Fruit fly (Drosophila melanogaster) whole organism, embryonic: Measurements from ENCODE around the gene CG43062.

Source experiments
- Aef1 ChIP-seq: fragments of 200-800 bp; sonication (Bioruptor generic); IDR thresholded peaks from 3 replicates; pipeline ENCODE4 v1.3.6; 2022; ENCODE audit warnings: missing biosample characterization, missing genetic modification characterization
- Atf3 ChIP-seq: fragments of 200-800 bp; sonication (Bioruptor generic); optimal IDR thresholded peaks from 3 replicates; lab custom pipeline; 2016; ENCODE audit warnings: missing biosample characterization, missing genetic modification characterization
- CG1024 ChIP-seq: fragments of 200-800 bp; sonication (Bioruptor generic); IDR thresholded peaks from 2 replicates; pipeline ENCODE4 v1.3.6; 2022; ENCODE audit warnings: missing biosample characterization, missing genetic modification characterization
- CG10274 ChIP-seq: fragments of 200-800 bp; sonication (Bioruptor generic); optimal IDR thresholded peaks from 3 replicates; lab custom pipeline; 2017; ENCODE audit warnings: missing biosample characterization, mild to moderate bottlenecking, missing genetic modification characterization
- CG10565 ChIP-seq: fragments of 200-800 bp; sonication (Bioruptor generic); optimal IDR thresholded peaks from 3 replicates; lab custom pipeline; 2016; ENCODE audit warnings: missing biosample characterization, mild to moderate bottlenecking, missing genetic modification characterization
- CG11695 ChIP-seq: fragments of 200-800 bp; sonication (Bioruptor generic); IDR thresholded peaks from 3 replicates; pipeline ENCODE4 v1.3.6; 2022; ENCODE audit warnings: missing biosample characterization, missing genetic modification characterization
- CG12299 ChIP-seq: fragments of 200-800 bp; sonication (Bioruptor generic); optimal IDR thresholded peaks from 2 replicates; lab custom pipeline; 2018; ENCODE audit warnings: missing biosample characterization, mild to moderate bottlenecking, missing genetic modification characterization
- CG13624 ChIP-seq: fragments of 200-800 bp; sonication (Bioruptor generic); optimal IDR thresholded peaks from 2 replicates; lab custom pipeline; 2016; ENCODE audit warnings: missing biosample characterization, missing genetic modification characterization
- CG14667 ChIP-seq: fragments of 200-800 bp; sonication (Bioruptor generic); IDR thresholded peaks from 2 replicates; pipeline ENCODE4 v1.3.6; 2022; ENCODE audit warnings: missing biosample characterization, missing genetic modification characterization
- CG15011 ChIP-seq: fragments of 200-800 bp; sonication (Bioruptor generic); optimal IDR thresholded peaks from 3 replicates; lab custom pipeline; 2018; ENCODE audit warnings: missing biosample characterization, mild to moderate bottlenecking, missing genetic modification characterization
- CG1603 ChIP-seq: fragments of 200-800 bp; sonication (Bioruptor generic); optimal IDR thresholded peaks from 2 replicates; lab custom pipeline; 2019; ENCODE audit warnings: missing biosample characterization, mild to moderate bottlenecking, missing genetic modification characterization, moderate library complexity
- CG17385 ChIP-seq: fragments of 200-800 bp; sonication (Bioruptor generic); optimal IDR thresholded peaks from 3 replicates; lab custom pipeline; 2018; ENCODE audit warnings: missing biosample characterization, mild to moderate bottlenecking, missing genetic modification characterization
- CG18619 ChIP-seq: fragments of 200-800 bp; sonication (Bioruptor generic); optimal IDR thresholded peaks from 3 replicates; lab custom pipeline; 2017; ENCODE audit warnings: missing biosample characterization, mild to moderate bottlenecking, missing genetic modification characterization
- CG18764 ChIP-seq: fragments of 200-800 bp; sonication (Bioruptor generic); optimal IDR thresholded peaks from 3 replicates; lab custom pipeline; 2016; ENCODE audit warnings: missing biosample characterization, missing genetic modification characterization
- CG4820 ChIP-seq: fragments of 200-800 bp; sonication (Bioruptor generic); optimal IDR thresholded peaks from 3 replicates; lab custom pipeline; 2016; ENCODE audit warnings: missing biosample characterization, missing genetic modification characterization
- CG5180 ChIP-seq: fragments of 200-800 bp; sonication (Bioruptor generic); optimal IDR thresholded peaks from 3 replicates; lab custom pipeline; 2017; ENCODE audit warnings: missing biosample characterization, missing genetic modification characterization, mild to moderate bottlenecking, moderate library complexity, missing genetic modification reagents
- CG6654 ChIP-seq: fragments of 200-800 bp; sonication (Bioruptor generic); optimal IDR thresholded peaks from 2 replicates; lab custom pipeline; 2017; ENCODE audit warnings: missing biosample characterization, mild to moderate bottlenecking, missing genetic modification characterization
- CG8089 ChIP-seq: fragments of 200-800 bp; sonication (Bioruptor generic); optimal IDR thresholded peaks from 3 replicates; lab custom pipeline; 2016; ENCODE audit warnings: missing biosample characterization, missing genetic modification characterization
- CG9215 ChIP-seq: fragments of 200-800 bp; sonication (Bioruptor generic); IDR thresholded peaks from 2 replicates; pipeline ENCODE4 v1.3.6; 2022; ENCODE audit warnings: missing biosample characterization, missing genetic modification characterization
- CG9876 ChIP-seq: fragments of 200-800 bp; sonication (Bioruptor generic); optimal IDR thresholded peaks from 2 replicates; lab custom pipeline; 2016; ENCODE audit warnings: missing biosample characterization, missing genetic modification characterization
- Dll ChIP-seq: fragments of 200-800 bp; sonication (Bioruptor generic); IDR thresholded peaks from 4 replicates; pipeline ENCODE4 v1.3.6; 2022; ENCODE audit warnings: missing biosample characterization, missing genetic modification characterization; ENCODE audit not compliant: partially characterized antibody
- Doc2 ChIP-seq: fragments of 200-800 bp; sonication (Bioruptor generic); IDR thresholded peaks from 2 replicates; pipeline ENCODE4 v1.3.6; 2022; ENCODE audit warnings: missing biosample characterization, missing genetic modification characterization
- E2f2 ChIP-seq: fragments of 200-800 bp; sonication (Bioruptor generic); IDR thresholded peaks from 2 replicates; pipeline ENCODE4 v1.3.6; 2022; ENCODE audit warnings: missing biosample characterization, missing genetic modification characterization
- Fer2 ChIP-seq: fragments of 200-800 bp; sonication (Bioruptor generic); optimal IDR thresholded peaks from 2 replicates; lab custom pipeline; 2018; ENCODE audit warnings: missing biosample characterization, mild to moderate bottlenecking, missing genetic modification characterization, moderate library complexity
- HmgZ ChIP-seq: fragments of 200-800 bp; sonication (Bioruptor generic); optimal IDR thresholded peaks from 2 replicates; lab custom pipeline; 2018; ENCODE audit warnings: missing biosample characterization, mild to moderate bottlenecking, missing genetic modification characterization
- NFAT ChIP-seq: fragments of 200-800 bp; sonication (Bioruptor generic); IDR thresholded peaks from 2 replicates; pipeline ENCODE4 v1.3.6; 2022; ENCODE audit warnings: missing biosample characterization, missing genetic modification characterization
- Poxn ChIP-seq: fragments of 200-800 bp; sonication (Bioruptor generic); IDR thresholded peaks from 2 replicates; pipeline ENCODE4 v1.3.6; 2022; ENCODE audit warnings: missing biosample characterization, missing genetic modification characterization
- Ptx1 ChIP-seq: fragments of 200-800 bp; sonication (Bioruptor generic); IDR thresholded peaks from 2 replicates; pipeline ENCODE4 v1.3.6; 2022; ENCODE audit warnings: missing biosample characterization, missing genetic modification characterization
- Scr ChIP-seq: fragments of 200-800 bp; sonication (Bioruptor generic); IDR thresholded peaks from 2 replicates; pipeline ENCODE4 v1.3.6; 2022; ENCODE audit warnings: missing biosample characterization, missing genetic modification characterization; ENCODE audit not compliant: partially characterized antibody
- Sin3A ChIP-seq: fragments of >200 bp; optimal IDR thresholded peaks from 2 replicates; lab custom pipeline; 2018
- YL-1 ChIP-seq: fragments of 200-800 bp; sonication (Bioruptor generic); optimal IDR thresholded peaks from 3 replicates; lab custom pipeline; 2017; ENCODE audit warnings: missing biosample characterization, mild to moderate bottlenecking, missing genetic modification characterization
- ash1 ChIP-seq: fragments of 200-800 bp; sonication (Bioruptor generic); optimal IDR thresholded peaks from 2 replicates; lab custom pipeline; 2018; ENCODE audit warnings: missing biosample characterization, mild to moderate bottlenecking, missing genetic modification characterization
- chn ChIP-seq: fragments of 200-800 bp; sonication (Bioruptor generic); optimal IDR thresholded peaks from 2 replicates; lab custom pipeline; 2016; ENCODE audit warnings: missing biosample characterization, missing genetic modification characterization
- cwo ChIP-seq: fragments of 200-800 bp; sonication (Bioruptor generic); optimal IDR thresholded peaks from 3 replicates; lab custom pipeline; 2017; ENCODE audit warnings: missing biosample characterization, missing genetic modification characterization, mild to moderate bottlenecking, moderate library complexity, missing genetic modification reagents
- eve ChIP-seq, 2 experiments: fragments of >200 bp; optimal IDR thresholded peaks; 2 replicates each; lab custom pipeline; 2017; ENCODE audit warnings: missing biosample characterization in 2 of 2, missing genetic modification characterization in 2 of 2
- fd102C ChIP-seq: fragments of 200-800 bp; sonication (Bioruptor generic); optimal IDR thresholded peaks from 2 replicates; lab custom pipeline; 2018; ENCODE audit warnings: missing biosample characterization, mild to moderate bottlenecking, missing genetic modification characterization, moderate library complexity
- gem ChIP-seq: fragments of 200-800 bp; sonication (Bioruptor generic); optimal IDR thresholded peaks from 2 replicates; lab custom pipeline; 2019; ENCODE audit warnings: missing biosample characterization, mild to moderate bottlenecking, missing genetic modification characterization, moderate library complexity
- jumu ChIP-seq: fragments of 200-800 bp; sonication (Bioruptor generic); optimal IDR thresholded peaks from 3 replicates; lab custom pipeline; 2016; ENCODE audit warnings: missing biosample characterization, missing genetic modification characterization
- lab ChIP-seq: fragments of 200-800 bp; sonication (Bioruptor generic); optimal IDR thresholded peaks from 3 replicates; lab custom pipeline; 2017; ENCODE audit warnings: missing biosample characterization, missing genetic modification characterization, mild to moderate bottlenecking, moderate library complexity, missing genetic modification reagents
- nmo ChIP-seq: fragments of 200-800 bp; sonication (Bioruptor generic); optimal IDR thresholded peaks from 2 replicates; lab custom pipeline; 2018; ENCODE audit warnings: missing biosample characterization, mild to moderate bottlenecking, missing genetic modification characterization, moderate library complexity
- nom ChIP-seq: fragments of 200-800 bp; sonication (Bioruptor generic); optimal IDR thresholded peaks from 2 replicates; lab custom pipeline; 2017; ENCODE audit warnings: missing biosample characterization, missing genetic modification characterization, mild to moderate bottlenecking, moderate library complexity, missing genetic modification reagents
- pum ChIP-seq: fragments of 200-800 bp; sonication (Bioruptor generic); optimal IDR thresholded peaks from 2 replicates; lab custom pipeline; 2016; ENCODE audit warnings: missing biosample characterization, missing genetic modification characterization
- ranshi ChIP-seq: fragments of 200-800 bp; sonication (Bioruptor generic); IDR thresholded peaks from 2 replicates; pipeline ENCODE4 v1.3.6; 2022; ENCODE audit warnings: missing biosample characterization, missing genetic modification characterization
- sc ChIP-seq, 3 experiments: fragments of >200 bp in 2 of 3; fragments of 200-800 bp in 1 of 3; sonication (Bioruptor generic) in 1 of 3; optimal IDR thresholded peaks; 2 replicates in 2 of 3; 3 replicates in 1 of 3; lab custom pipeline; 2017; ENCODE audit warnings: mild to moderate bottlenecking in 1 of 3, missing biosample characterization in 1 of 3, missing genetic modification characterization in 1 of 3, missing genetic modification reagents in 1 of 3
- tgo ChIP-seq: fragments of 200-800 bp; sonication (Bioruptor generic); IDR thresholded peaks from 3 replicates; pipeline ENCODE4 v1.3.6; 2022; ENCODE audit warnings: missing biosample characterization, missing genetic modification characterization
- tin ChIP-seq: fragments of 200-800 bp; sonication (Bioruptor generic); optimal IDR thresholded peaks from 3 replicates; lab custom pipeline; 2016; ENCODE audit warnings: missing biosample characterization, missing genetic modification characterization
- vfl ChIP-seq: fragments of 200-800 bp; sonication (Bioruptor generic); optimal IDR thresholded peaks from 2 replicates; lab custom pipeline; 2016; ENCODE audit warnings: missing biosample characterization, missing genetic modification characterization
- wdn ChIP-seq: fragments of 200-800 bp; sonication (Bioruptor generic); IDR thresholded peaks from 2 replicates; pipeline ENCODE4 v1.3.6; 2022; ENCODE audit warnings: missing biosample characterization, missing genetic modification characterization
- zen2 ChIP-seq: fragments of 200-800 bp; sonication (Bioruptor generic); IDR thresholded peaks from 3 replicates; pipeline ENCODE4 v1.3.6; 2022; ENCODE audit warnings: missing biosample characterization, missing genetic modification characterization; ENCODE audit not compliant: partially characterized antibody

CG43062 gene

DNA sequence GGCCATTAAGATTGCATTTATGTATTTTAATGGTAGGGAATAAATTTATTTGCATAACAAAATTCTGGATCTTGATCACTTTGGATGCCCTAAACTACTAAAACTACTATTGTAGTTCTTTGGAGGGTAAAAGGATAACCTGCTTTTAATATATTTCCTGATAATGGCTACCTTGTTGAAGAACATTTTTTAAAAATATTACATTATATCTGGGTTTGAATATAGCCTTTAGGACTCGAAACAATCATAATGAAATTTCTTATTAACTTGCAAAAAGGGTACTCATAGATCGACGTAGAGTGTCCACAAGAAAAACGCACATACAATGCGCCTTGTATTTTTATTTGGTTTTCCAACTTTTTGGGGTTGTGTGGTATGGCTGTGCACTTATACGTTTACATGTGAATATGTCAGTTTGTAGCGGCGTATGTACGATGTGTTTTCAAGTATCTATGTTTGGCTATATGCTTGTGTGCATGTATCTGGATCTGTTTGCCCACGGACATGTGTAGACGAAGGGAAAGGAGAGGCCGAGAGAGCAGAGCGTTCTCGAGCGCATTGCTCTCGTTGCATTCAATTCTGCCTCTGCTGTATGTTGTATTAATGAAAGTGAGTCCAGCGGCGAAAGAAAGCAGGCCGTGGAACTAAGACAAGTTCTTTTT lies 29.4 kb downstream of the CG43062 start (continued):
- TF ChIP-seq Poxn (GFP tag; lab: Robert Waterston, UW): no peak
- TF ChIP-seq YL-1: no peak
- peak; percentile 10; the same call in 1 of the 2 replicates for TF ChIP-seq E2f2 (GFP tag; lab: Robert Waterston, UW)
- no peak for TF ChIP-seq zen2 (GFP tag; lab: Robert Waterston, UW)
- no peak for TF ChIP-seq Dll (GFP tag; lab: Robert Waterston, UW)
- TF ChIP-seq CG6654 (GFP tag; lab: Kevin White, UChicago): peak; percentile 41
- no peak for TF ChIP-seq CG9876 (GFP tag; lab: Kevin White, UChicago)
- peak; percentile 52; the same call in 2 of the 3 replicates for TF ChIP-seq tgo (GFP tag; lab: Robert Waterston, UW)
- TF ChIP-seq NFAT (GFP tag; lab: Robert Waterston, UW): no peak
- TF ChIP-seq Aef1: no peak
- TF ChIP-seq CG15011 (GFP tag; lab: Kevin White, UChicago): peak; percentile 46
- TF ChIP-seq fd102C: peak; percentile 42
- no peak for TF ChIP-seq HmgZ (tag; lab: Kevin White, UChicago)
- peak; percentile 4 for TF ChIP-seq CG12299 (tag; lab: Kevin White, UChicago)
- TF ChIP-seq CG1603 (tag; lab: Kevin White, UChicago): peak; percentile 64
- peak; percentile 29 for TF ChIP-seq CG10565 (GFP tag; lab: Kevin White, UChicago)
- no peak for TF ChIP-seq CG13624 (GFP tag; lab: Kevin White, UChicago)
- TF ChIP-seq Sin3A (lab: Kevin White, UChicago): no peak
- peak in 1 of 2 experiments; percentile 93 for TF ChIP-seq eve (GFP tag; optimal IDR thresholded peaks at IDR 0.05; lab: Kevin White, UChicago)
- peak; percentile 66 for TF ChIP-seq nom (GFP tag; lab: Kevin White, UChicago)
- peak; percentile 14 for TF ChIP-seq lab (GFP tag; lab: Kevin White, UChicago)
- TF ChIP-seq CG9215 (GFP tag; lab: Robert Waterston, UW): no peak
- TF ChIP-seq jumu (GFP tag; lab: Kevin White, UChicago): peak; percentile 28
- TF ChIP-seq CG5180: no peak
- 0 out of 2 replicates have a peak, but pooled peaks have one; percentile 23 for TF ChIP-seq wdn (GFP tag; lab: Robert Waterston, UW)
- TF ChIP-seq nmo (GFP tag; lab: Kevin White, UChicago): peak; percentile 95
- no peak for TF ChIP-seq cwo (GFP tag; lab: Kevin White, UChicago)
- no peak for TF ChIP-seq sc (optimal IDR thresholded peaks at IDR 0.05; lab: Kevin White, UChicago)
- TF ChIP-seq sc (GFP tag; optimal IDR thresholded peaks at IDR 0.05; lab: Kevin White, UChicago): peak; percentile 84
- peak; percentile 93 for TF ChIP-seq gem (tag; lab: Kevin White, UChicago)
- no peak for TF ChIP-seq Fer2 (tag; lab: Kevin White, UChicago)
- TF ChIP-seq CG18619: peak; percentile 63
- TF ChIP-seq CG17385 (GFP tag; lab: Kevin White, UChicago): peak; percentile 42
- peak; percentile 39 for TF ChIP-seq pum (GFP tag; lab: Kevin White, UChicago)
- 0 out of 2 replicates have a peak, but pooled peaks have one; percentile 26 for TF ChIP-seq CG1024 (GFP tag; lab: Robert Waterston, UW)
- no peak for TF ChIP-seq CG11695 (GFP tag; lab: Robert Waterston, UW)
- TF ChIP-seq Atf3 (GFP tag; lab: Kevin White, UChicago): peak; percentile 36
- peak; percentile 88 for TF ChIP-seq chn (GFP tag; lab: Kevin White, UChicago)
- TF ChIP-seq Ptx1 (GFP tag; lab: Robert Waterston, UW): peak; percentile 35; the same call in 1 of the 2 replicates
- peak; percentile 75 for TF ChIP-seq CG4820 (GFP tag; lab: Kevin White, UChicago)
- TF ChIP-seq CG10274 (GFP tag; lab: Kevin White, UChicago): peak; percentile 94
- peak; percentile 68 for TF ChIP-seq tin
- no peak for TF ChIP-seq vfl (GFP tag; lab: Kevin White, UChicago)
- TF ChIP-seq CG18764 (GFP tag; lab: Kevin White, UChicago): peak; percentile 60
- no peak for TF ChIP-seq Doc2 (GFP tag; lab: Robert Waterston, UW)
- TF ChIP-seq ranshi (GFP tag; lab: Robert Waterston, UW): peak; percentile 64; the same call in 1 of the 2 replicates
- TF ChIP-seq ash1: no peak
- TF ChIP-seq CG8089: peak; percentile 31
- no peak for TF ChIP-seq Scr (GFP tag; lab: Robert Waterston, UW)
- no peak for TF ChIP-seq CG14667 (GFP tag; lab: Robert Waterston, UW)
